Fruit fly (Drosophila melanogaster) whole organism, pupa: ENCODE measurements around the gene CG17221.

Experiments
- CG12605 ChIP-seq: fragments of 200-800 bp; sonication (Bioruptor generic); IDR thresholded peaks from 2 replicates; pipeline ENCODE4 v1.3.6; 2022; ENCODE audit warnings: missing biosample characterization, missing genetic modification characterization
- CG13204 ChIP-seq: fragments of 200-800 bp; sonication (Bioruptor generic); optimal IDR thresholded peaks from 2 replicates; lab custom pipeline; 2018; ENCODE audit warnings: missing biosample characterization, mild to moderate bottlenecking, missing genetic modification characterization, moderate library complexity
- CG15710 ChIP-seq: fragments of 200-800 bp; sonication (Bioruptor generic); optimal IDR thresholded peaks from 2 replicates; lab custom pipeline; 2018; ENCODE audit warnings: missing biosample characterization, mild to moderate bottlenecking, missing genetic modification characterization, moderate library complexity
- CG17806 ChIP-seq: fragments of 200-800 bp; sonication (Bioruptor generic); optimal IDR thresholded peaks from 2 replicates; lab custom pipeline; 2018; ENCODE audit warnings: missing biosample characterization, mild to moderate bottlenecking, missing genetic modification characterization, moderate library complexity
- CG32121 ChIP-seq: fragments of 200-800 bp; sonication (Bioruptor generic); IDR thresholded peaks from 2 replicates; pipeline ENCODE4 v1.3.6; 2022; ENCODE audit warnings: missing biosample characterization, missing genetic modification characterization
- CG4496 ChIP-seq: fragments of 200-800 bp; sonication (Bioruptor generic); IDR thresholded peaks from 3 replicates; pipeline ENCODE4 v1.3.6; 2022; ENCODE audit warnings: missing biosample characterization, missing genetic modification characterization
- CG8301 ChIP-seq: fragments of 200-800 bp; sonication (Bioruptor generic); optimal IDR thresholded peaks from 2 replicates; lab custom pipeline; 2018; ENCODE audit warnings: missing biosample characterization, mild to moderate bottlenecking, missing genetic modification characterization
- CG9948 ChIP-seq: fragments of 200-800 bp; sonication (Bioruptor generic); optimal IDR thresholded peaks from 2 replicates; lab custom pipeline; 2018; ENCODE audit warnings: missing biosample characterization, mild to moderate bottlenecking, missing genetic modification characterization, moderate library complexity
- EcR ChIP-seq: fragments of 200-800 bp; sonication (Bioruptor generic); optimal IDR thresholded peaks from 3 replicates; lab custom pipeline; 2019; ENCODE audit warnings: missing biosample characterization, missing genetic modification characterization, mild to moderate bottlenecking, moderate library complexity, missing genetic modification reagents
- Ets98B ChIP-seq: fragments of 200-800 bp; sonication (Bioruptor generic); IDR thresholded peaks from 2 replicates; pipeline ENCODE4 v1.3.6; 2022; ENCODE audit warnings: missing biosample characterization, missing genetic modification characterization
- Pif1A ChIP-seq: fragments of 200-800 bp; sonication (Bioruptor generic); optimal IDR thresholded peaks from 3 replicates; lab custom pipeline; 2016; ENCODE audit warnings: missing biosample characterization, missing genetic modification characterization

- no peak for TF ChIP-seq CG17806 (tag; lab: Kevin White, UChicago)
- no peak for TF ChIP-seq CG15710 (tag; lab: Kevin White, UChicago)
- no peak for TF ChIP-seq Pif1A
- peak; percentile 21; the same call in 1 of the 2 replicates for TF ChIP-seq CG32121 (GFP tag; lab: Robert Waterston, UW)
- TF ChIP-seq CG8301 (tag; lab: Kevin White, UChicago) = no peak
- TF ChIP-seq CG12605 = no peak
- no peak for TF ChIP-seq EcR (GFP tag; lab: Kevin White, UChicago)
- no peak for TF ChIP-seq Ets98B (GFP tag; lab: Robert Waterston, UW)
- TF ChIP-seq CG13204 = no peak
- TF ChIP-seq CG9948 (tag; lab: Kevin White, UChicago) = no peak
- TF ChIP-seq CG4496 (GFP tag; lab: Robert Waterston, UW) = no peak
Measured at dm6 chr2L:2993702-2994101, 46.1 kb upstream of the CG17221 start.
